Worm (Caenorhabditis elegans) whole organism, early embryonic: Measurements from ENCODE around the gene lin-14.

ENCODE experiments used
- B0310.2 ChIP-seq: sonication (generic microtip); optimal IDR thresholded peaks from 2 replicates; lab custom pipeline; 2016; ENCODE audit warnings: mild to moderate bottlenecking, missing genetic modification characterization, missing compliant biosample characterization
- F13C5.2 ChIP-seq: sonication (generic microtip); optimal IDR thresholded peaks from 2 replicates; lab custom pipeline; 2017; ENCODE audit warnings: mild to moderate bottlenecking, missing genetic modification characterization, inconsistent platforms, missing compliant biosample characterization
- ama-1 ChIP-seq: fragments of 150-350 bp; optimal IDR thresholded peaks from 2 replicates; lab custom pipeline; 2014
- ets-7 ChIP-seq: sonication (generic microtip); optimal IDR thresholded peaks from 2 replicates; lab custom pipeline; 2016; ENCODE audit warnings: missing genotype, missing genetic modification characterization, missing compliant biosample characterization
- flt-1 ChIP-seq: fragments of 200-800 bp; sonication (Bioruptor generic); IDR thresholded peaks from 2 replicates; pipeline ENCODE4 v1.3.6; 2022; ENCODE audit warnings: missing genetic modification characterization, missing compliant biosample characterization
- hmg-4 ChIP-seq: fragments of 200-800 bp; sonication (Bioruptor generic); optimal IDR thresholded peaks from 2 replicates; lab custom pipeline; 2018; ENCODE audit warnings: mild to moderate bottlenecking, missing genetic modification characterization, missing compliant biosample characterization
- scrt-1 ChIP-seq: fragments of 200-800 bp; sonication (Bioruptor generic); IDR thresholded peaks from 2 replicates; pipeline ENCODE4 v1.3.6; 2022; ENCODE audit warnings: missing genetic modification characterization, missing compliant biosample characterization
- sea-1 ChIP-seq: fragments of 200-800 bp; sonication (Bioruptor generic); conservative IDR thresholded peaks from 2 replicates; pipeline ENCODE4 v1.3.6; 2022; ENCODE audit warnings: missing genetic modification characterization, missing compliant biosample characterization
- tbx-37 ChIP-seq: fragments of 200-800 bp; sonication (Bioruptor generic); conservative IDR thresholded peaks from 2 replicates; pipeline ENCODE4 v1.3.6; 2022; ENCODE audit warnings: missing genetic modification reagents, missing genetic modification characterization, missing compliant biosample characterization
- tra-4 ChIP-seq: sonication (generic microtip); optimal IDR thresholded peaks from 2 replicates; lab custom pipeline; 2017; ENCODE audit warnings: missing genetic modification characterization, missing compliant biosample characterization

DNA sequence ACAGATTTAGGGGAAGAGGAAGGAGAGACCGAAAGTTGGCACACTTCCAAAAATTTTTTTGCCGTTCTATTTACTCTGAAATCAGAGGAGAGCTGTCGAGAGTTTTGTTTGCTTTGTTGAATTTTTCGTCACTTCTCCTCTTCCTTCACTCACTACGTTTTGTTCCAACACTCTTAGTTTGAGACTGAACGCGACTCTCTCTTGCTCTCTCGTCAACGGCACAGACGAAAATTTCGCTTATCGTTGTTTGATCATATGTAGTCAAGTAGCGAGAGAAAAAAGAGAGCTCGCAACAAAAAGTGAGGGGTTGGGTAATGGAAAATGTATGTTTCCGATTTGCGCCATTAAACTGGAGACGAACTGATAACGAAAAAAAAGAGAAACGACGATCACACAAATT is 17.3 kb downstream of the lin-14 start:
- no peak for TF ChIP-seq flt-1
- no peak for TF ChIP-seq hmg-4 (GFP tag; lab: Kevin White, UChicago)
- TF ChIP-seq ama-1: no peak
- no peak for TF ChIP-seq B0310.2
- TF ChIP-seq tra-4 (tag; lab: Kevin White, UChicago): no peak
- no peak for TF ChIP-seq tbx-37 (GFP tag; lab: Robert Waterston, UW)
- no peak for TF ChIP-seq sea-1
- TF ChIP-seq scrt-1 (GFP tag; lab: Robert Waterston, UW): no peak
- TF ChIP-seq F13C5.2 (tag; lab: Kevin White, UChicago): no peak
- TF ChIP-seq ets-7 (tag; lab: Kevin White, UChicago): no peak
